Worm (Caenorhabditis elegans): Measurements from ENCODE around the gene T27E9.6.

The T27E9.6 gene

ce11 chrIII:13462965-13463783 lies 13.4 kb downstream of the T27E9.6 start, which contains the start of gene ant-1.1:
Gene ant-1.1 (plus strand): TSS chrIII:13463163.
- TF ChIP-seq elt-3 (tag; optimal IDR thresholded peaks at IDR 0.05) (no peak), ceh-16 (tag; optimal IDR thresholded peaks at IDR 0.05) (peak; percentile 95), C34F6.9 (tag; optimal IDR thresholded peaks at IDR 0.05) (peak; percentile 89), mab-5 (tag; optimal IDR thresholded peaks at IDR 0.05) (peak; percentile 93), lin-11 (tag; optimal IDR thresholded peaks at IDR 0.05) (peak; percentile 97), F13H6.1 (tag; optimal IDR thresholded peaks at IDR 0.05) (peak; percentile 92), ceh-82 (tag; optimal IDR thresholded peaks at IDR 0.05) (peak; percentile 88), nhr-77 (tag; optimal IDR thresholded peaks at IDR 0.05) (peak; percentile 36), fos-1 (tag; optimal IDR thresholded peaks at IDR 0.05) (peak; percentile 52), nhr-6 (tag; optimal IDR thresholded peaks at IDR 0.05) (peak; percentile 81), nhr-25 (tag; optimal IDR thresholded peaks at IDR 0.05) (peak; percentile 95), crh-2 (tag; optimal IDR thresholded peaks at IDR 0.05) (peak; percentile 94), gmeb-1 (tag; optimal IDR thresholded peaks at IDR 0.05) (peak; percentile 97), egl-27 (tag; optimal IDR thresholded peaks at IDR 0.05) (peak; percentile 62), sem-4 (tag; optimal IDR thresholded peaks at IDR 0.05) (peak; percentile 90), elt-1 (tag; optimal IDR thresholded peaks at IDR 0.05) (no peak), lsy-2 (tag; optimal IDR thresholded peaks at IDR 0.05) (peak; percentile 99), lin-39 (tag; optimal IDR thresholded peaks at IDR 0.05) (no peak), R02D3.7 (tag; optimal IDR thresholded peaks at IDR 0.05) (no peak), ama-1 (optimal IDR thresholded peaks at IDR 0.05) (peak; percentile 92), Y55F3AM.14 (GFP tag; optimal IDR thresholded peaks at IDR 0.05) (peak; percentile 86), nhr-21 (tag; optimal IDR thresholded peaks at IDR 0.05) (peak; percentile 93), ztf-1 (GFP tag; conservative IDR thresholded peaks at IDR 0.05) (no peak), mdl-1 (tag; optimal IDR thresholded peaks at IDR 0.05) (peak in 1 of 2 experiments; percentile 30), ztf-4 (tag; optimal IDR thresholded peaks at IDR 0.05) (peak; percentile 90), mbf-1 (tag; optimal IDR thresholded peaks at IDR 0.05) (no peak), dmd-4 (tag; optimal IDR thresholded peaks at IDR 0.05) (no peak), nhr-237 (tag; optimal IDR thresholded peaks at IDR 0.05) (peak; percentile 46), nhr-10 (tag; optimal IDR thresholded peaks at IDR 0.05) (peak; percentile 44), skn-1 (tag; optimal IDR thresholded peaks at IDR 0.05) (no peak), nhr-11 (tag; optimal IDR thresholded peaks at IDR 0.05) (no peak), unc-55 (GFP tag; optimal IDR thresholded peaks at IDR 0.05) (peak; percentile 97), unc-62 (GFP tag; optimal IDR thresholded peaks at IDR 0.05) (peak; percentile 66), nhr-12 (tag; optimal IDR thresholded peaks at IDR 0.05) (no peak), peb-1 (tag; optimal IDR thresholded peaks at IDR 0.05) (no peak), nhr-23 (tag; optimal IDR thresholded peaks at IDR 0.05) (no peak), unc-39 (tag; optimal IDR thresholded peaks at IDR 0.05) (no peak), ztf-11 (tag; optimal IDR thresholded peaks at IDR 0.05) (no peak), ZK546.5 (tag; optimal IDR thresholded peaks at IDR 0.05) (peak; percentile 99), aly-2 (tag; optimal IDR thresholded peaks at IDR 0.05) (no peak), blmp-1 (tag; optimal IDR thresholded peaks at IDR 0.05; ENCODE audit: insufficient read depth) (peak; percentile 68), alr-1 (tag; optimal IDR thresholded peaks at IDR 0.05) (no peak), nhr-129 (tag; optimal IDR thresholded peaks at IDR 0.05) (peak; percentile 91), zag-1 (tag; optimal IDR thresholded peaks at IDR 0.05) (peak; percentile 85), lin-13 (GFP tag; optimal IDR thresholded peaks at IDR 0.05) (peak; percentile 96), sma-3 (GFP tag; optimal IDR thresholded peaks at IDR 0.05) (peak; percentile 98), sma-9 (GFP tag; optimal IDR thresholded peaks at IDR 0.05) (peak; percentile 91), sma-9 (tag; optimal IDR thresholded peaks at IDR 0.05) (no peak), snpc-4 (tag; optimal IDR thresholded peaks at IDR 0.05) (peak; percentile 81)
